Worm (Caenorhabditis elegans): ENCODE data around the gene F36H9.4.

The F36H9.4 gene

ce11 chrV:1749053-1749452 is 30.0 kb downstream of the F36H9.4 start, which contains the start of gene ZK697.8:
ZK697.8 (minus strand) TSS chrV:1749153.
- TF ChIP-seq T20F7.1 (GFP tag; optimal IDR thresholded peaks at IDR 0.05), result no peak
- no peak for TF ChIP-seq nhr-237 (tag; optimal IDR thresholded peaks at IDR 0.05)
- no peak for TF ChIP-seq unc-39 (tag; optimal IDR thresholded peaks at IDR 0.05)
- no peak for TF ChIP-seq ceh-28 (tag; optimal IDR thresholded peaks at IDR 0.05)
- TF ChIP-seq sdz-12 (GFP tag; optimal IDR thresholded peaks at IDR 0.05), result no peak
- TF ChIP-seq ztf-11 (tag; optimal IDR thresholded peaks at IDR 0.05), result no peak
- TF ChIP-seq ctbp-1 (GFP tag; IDR thresholded peaks at IDR 0.05), result no peak
- no peak for TF ChIP-seq nhr-42 (GFP tag; IDR thresholded peaks at IDR 0.05)
- no peak for TF ChIP-seq saeg-2 (GFP tag; IDR thresholded peaks at IDR 0.05)
- no peak for TF ChIP-seq F37D6.2 (tag; optimal IDR thresholded peaks at IDR 0.05)
- no peak for TF ChIP-seq T26A8.4 (GFP tag; IDR thresholded peaks at IDR 0.05)
- no peak for TF ChIP-seq daf-19 (GFP tag; conservative IDR thresholded peaks at IDR 0.05)
- no peak for TF ChIP-seq zfp-3 (GFP tag; conservative IDR thresholded peaks at IDR 0.05)
- TF ChIP-seq F44E2.7 (GFP tag; IDR thresholded peaks at IDR 0.05), result no peak
- no peak for TF ChIP-seq hmg-1.1 (GFP tag; IDR thresholded peaks at IDR 0.05)
- TF ChIP-seq ceh-20 (GFP tag; IDR thresholded peaks at IDR 0.05), result no peak
- no peak for TF ChIP-seq daf-8 (GFP tag; IDR thresholded peaks at IDR 0.05)
- no peak for TF ChIP-seq ama-1 (optimal IDR thresholded peaks at IDR 0.05)
- no peak for TF ChIP-seq ztf-7 (tag; optimal IDR thresholded peaks at IDR 0.05)

ce11 chrV:1743205-1743870 is 35.7 kb downstream of the F36H9.4 start, which contains the start of gene nhr-256:
nhr-256 (plus strand) TSS chrV:1743771.
- no peak for TF ChIP-seq daf-8 (GFP tag; IDR thresholded peaks at IDR 0.05)
- TF ChIP-seq dve-1 (tag; optimal IDR thresholded peaks at IDR 0.05; ENCODE audit: insufficient read depth), result peak; percentile 94
- peak in 1 of 2 experiments; percentile 67 for TF ChIP-seq unc-62 (GFP tag; optimal IDR thresholded peaks at IDR 0.05 in 1 of 2)
- TF ChIP-seq unc-62 (tag; optimal IDR thresholded peaks at IDR 0.05), result no peak
- 0 out of 2 replicates have a peak, but pooled peaks have one; percentile 22 for TF ChIP-seq madf-9 (GFP tag; conservative IDR thresholded peaks at IDR 0.05)
- no peak for TF ChIP-seq spr-3 (GFP tag; optimal IDR thresholded peaks at IDR 0.05)
- peak; percentile 22 for TF ChIP-seq nhr-76 (tag; optimal IDR thresholded peaks at IDR 0.05)
- TF ChIP-seq mdl-1 (tag; optimal IDR thresholded peaks at IDR 0.05), result peak in 1 of 2 experiments; percentile 81
- TF ChIP-seq set-16 (GFP tag; IDR thresholded peaks at IDR 0.05), result no peak
- peak; percentile 100 for TF ChIP-seq nhr-28 (tag; optimal IDR thresholded peaks at IDR 0.05)
- TF ChIP-seq zfp-2 (tag; optimal IDR thresholded peaks at IDR 0.05), result no peak
- no peak for TF ChIP-seq ztf-11 (tag; optimal IDR thresholded peaks at IDR 0.05)
- TF ChIP-seq zip-2 (tag; optimal IDR thresholded peaks at IDR 0.05), result no peak
- peak; percentile 86 for TF ChIP-seq nhr-48 (tag; optimal IDR thresholded peaks at IDR 0.05)
- TF ChIP-seq gei-8 (GFP tag; optimal IDR thresholded peaks at IDR 0.05), result peak; percentile 8
- peak; percentile 90 for TF ChIP-seq dmd-6 (GFP tag; IDR thresholded peaks at IDR 0.05)
- TF ChIP-seq hlh-30 (tag; optimal IDR thresholded peaks at IDR 0.05; ENCODE audit: insufficient read depth), result peak; percentile 74
- peak; percentile 61; the same call in 1 of the 2 replicates for TF ChIP-seq pha-4 (GFP tag; IDR thresholded peaks at IDR 0.05)
- TF ChIP-seq pha-4 (tag; optimal IDR thresholded peaks at IDR 0.05), result peak; percentile 78
- TF ChIP-seq T26A8.4 (GFP tag; IDR thresholded peaks at IDR 0.05), result no peak
- TF ChIP-seq zip-11 (GFP tag; IDR thresholded peaks at IDR 0.05), result no peak
- TF ChIP-seq nhr-41 (GFP tag; IDR thresholded peaks at IDR 0.05), result 0 out of 2 replicates have a peak, but pooled peaks have one; percentile 47
- no peak for TF ChIP-seq F26F4.8 (GFP tag; conservative IDR thresholded peaks at IDR 0.05)
- peak; percentile 67 for TF ChIP-seq mxl-3 (GFP tag; optimal IDR thresholded peaks at IDR 0.05)
- no peak for TF ChIP-seq zag-1 (tag; optimal IDR thresholded peaks at IDR 0.05)
- no peak for TF ChIP-seq daf-12 (tag; optimal IDR thresholded peaks at IDR 0.05)
- TF ChIP-seq hmg-1.1 (GFP tag; IDR thresholded peaks at IDR 0.05), result peak; percentile 70
- TF ChIP-seq hif-1 (tag; optimal IDR thresholded peaks at IDR 0.05), result no peak
- TF ChIP-seq ceh-20 (GFP tag; IDR thresholded peaks at IDR 0.05), result 0 out of 2 replicates have a peak, but pooled peaks have one; percentile 49
- TF ChIP-seq hlh-11 (tag; optimal IDR thresholded peaks at IDR 0.05), result no peak
- TF ChIP-seq cey-2 (tag; optimal IDR thresholded peaks at IDR 0.05; ENCODE audit: borderline replicate concordance, insufficient read depth), result peak; percentile 76
- peak; percentile 15 for TF ChIP-seq nhr-25 (tag; optimal IDR thresholded peaks at IDR 0.05; ENCODE audit: borderline replicate concordance, insufficient read depth)
- no peak for TF ChIP-seq lin-29 (GFP tag; IDR thresholded peaks at IDR 0.05)
- no peak for TF ChIP-seq snpc-4 (tag; optimal IDR thresholded peaks at IDR 0.05)
- TF ChIP-seq lim-7 (GFP tag; IDR thresholded peaks at IDR 0.05), result no peak
